Fruit fly (Drosophila melanogaster) whole organism, embryonic: ENCODE data around the gene CG31103.
A peak's percentile ranks its signal among the peaks of the same experiment; 100 is the strongest.

Experiments used
- ATbp ChIP-seq: fragments of 200-800 bp; sonication (Bioruptor generic); optimal IDR thresholded peaks from 2 replicates; lab custom pipeline; 2017; ENCODE audit warnings: missing biosample characterization, mild to moderate bottlenecking, missing genetic modification characterization, missing genetic modification reagents
- Abd-B ChIP-seq: fragments of 200-800 bp; sonication (Bioruptor generic); optimal IDR thresholded peaks from 2 replicates; lab custom pipeline; 2018; ENCODE audit warnings: missing biosample characterization, mild to moderate bottlenecking, missing genetic modification characterization, moderate library complexity
- CG10274 ChIP-seq: fragments of 200-800 bp; sonication (Bioruptor generic); optimal IDR thresholded peaks from 3 replicates; lab custom pipeline; 2017; ENCODE audit warnings: missing biosample characterization, mild to moderate bottlenecking, missing genetic modification characterization
- CG10979 ChIP-seq: fragments of 200-800 bp; sonication (Bioruptor generic); optimal IDR thresholded peaks from 2 replicates; lab custom pipeline; 2018; ENCODE audit warnings: missing biosample characterization, mild to moderate bottlenecking, missing genetic modification characterization, moderate library complexity
- CG11093 ChIP-seq: fragments of 200-800 bp; sonication (Bioruptor generic); IDR thresholded peaks from 3 replicates; pipeline ENCODE4 v1.3.6; 2022; ENCODE audit warnings: missing biosample characterization, missing genetic modification characterization
- CG11696 ChIP-seq: fragments of 200-800 bp; sonication (Bioruptor generic); IDR thresholded peaks from 2 replicates; pipeline ENCODE4 v1.3.6; 2022; ENCODE audit warnings: missing biosample characterization, missing genetic modification characterization
- CG11723 ChIP-seq: fragments of 200-800 bp; sonication (Bioruptor generic); optimal IDR thresholded peaks from 2 replicates; lab custom pipeline; 2017; ENCODE audit warnings: missing biosample characterization, mild to moderate bottlenecking, missing genetic modification characterization
- CG13424 ChIP-seq: fragments of 200-800 bp; sonication (Bioruptor generic); optimal IDR thresholded peaks from 2 replicates; lab custom pipeline; 2019; ENCODE audit warnings: missing biosample characterization, mild to moderate bottlenecking, missing genetic modification characterization, moderate library complexity
- CG15073 ChIP-seq: fragments of 200-800 bp; sonication (Bioruptor generic); optimal IDR thresholded peaks from 2 replicates; lab custom pipeline; 2016; ENCODE audit warnings: missing biosample characterization, missing genetic modification characterization
- CG16815 ChIP-seq: fragments of 200-800 bp; sonication (Bioruptor generic); optimal IDR thresholded peaks from 3 replicates; lab custom pipeline; 2017; ENCODE audit warnings: missing biosample characterization, mild to moderate bottlenecking, missing genetic modification characterization
- CG16863 ChIP-seq: fragments of 200-800 bp; sonication (Bioruptor generic); optimal IDR thresholded peaks from 3 replicates; lab custom pipeline; 2016; ENCODE audit warnings: missing biosample characterization, missing genetic modification characterization
- CG1792 ChIP-seq: fragments of 200-800 bp; sonication (Bioruptor generic); optimal IDR thresholded peaks from 2 replicates; lab custom pipeline; 2016; ENCODE audit warnings: missing biosample characterization, missing genetic modification characterization
- CG32532 ChIP-seq: fragments of 200-800 bp; sonication (Bioruptor generic); IDR thresholded peaks from 2 replicates; pipeline ENCODE4 v1.3.6; 2022; ENCODE audit warnings: missing biosample characterization, missing genetic modification characterization
- CG3847 ChIP-seq: fragments of 200-800 bp; sonication (Bioruptor generic); IDR thresholded peaks from 2 replicates; pipeline ENCODE4 v1.3.6; 2022; ENCODE audit warnings: missing biosample characterization, missing genetic modification characterization
- CG7745 ChIP-seq: fragments of 200-800 bp; sonication (Bioruptor generic); optimal IDR thresholded peaks from 2 replicates; lab custom pipeline; 2018; ENCODE audit warnings: missing biosample characterization, mild to moderate bottlenecking, missing genetic modification characterization, moderate library complexity
- CG9609 ChIP-seq: fragments of 200-800 bp; sonication (Bioruptor generic); optimal IDR thresholded peaks from 3 replicates; lab custom pipeline; 2016; ENCODE audit warnings: missing biosample characterization, missing genetic modification characterization
- CG9727 ChIP-seq: fragments of 200-800 bp; sonication (Bioruptor generic); optimal IDR thresholded peaks from 3 replicates; lab custom pipeline; 2017; ENCODE audit warnings: missing biosample characterization, mild to moderate bottlenecking, missing genetic modification characterization
- Camta ChIP-seq: fragments of 200-800 bp; sonication (Bioruptor generic); optimal IDR thresholded peaks from 2 replicates; lab custom pipeline; 2016; ENCODE audit warnings: missing biosample characterization, missing genetic modification characterization
- E2f1 ChIP-seq: fragments of 200-800 bp; sonication (Bioruptor generic); IDR thresholded peaks from 2 replicates; pipeline ENCODE4 v1.3.6; 2022; ENCODE audit warnings: missing biosample characterization, missing genetic modification characterization
- Opbp ChIP-seq: fragments of 200-800 bp; sonication (Bioruptor generic); IDR thresholded peaks from 3 replicates; pipeline ENCODE4 v1.3.6; 2022; ENCODE audit warnings: missing biosample characterization, missing genetic modification characterization; ENCODE audit not compliant: partially characterized antibody
- Pdp1 ChIP-seq, 2 experiments: fragments of 200-800 bp; sonication (Bioruptor generic); optimal IDR thresholded peaks; 3 replicates each; lab custom pipeline; 2016; ENCODE audit warnings: missing biosample characterization in 2 of 2, missing genetic modification characterization in 2 of 2, mild to moderate bottlenecking in 1 of 2, moderate library complexity in 1 of 2
- Scr ChIP-seq: fragments of 200-800 bp; sonication (Bioruptor generic); IDR thresholded peaks from 2 replicates; pipeline ENCODE4 v1.3.6; 2022; ENCODE audit warnings: missing biosample characterization, missing genetic modification characterization; ENCODE audit not compliant: partially characterized antibody
- Stat92E ChIP-seq, 3 experiments: fragments of >200 bp in 2 of 3; fragments of 200-800 bp in 1 of 3; sonication (Bioruptor generic) in 1 of 3; optimal IDR thresholded peaks; 2 replicates each; lab custom pipeline; 2017 to 2019; ENCODE audit warnings: missing biosample characterization in 3 of 3, missing genetic modification characterization in 3 of 3, mild to moderate bottlenecking in 1 of 3, moderate library complexity in 1 of 3
- ato ChIP-seq: fragments of 200-800 bp; sonication (Bioruptor generic); IDR thresholded peaks from 2 replicates; pipeline ENCODE4 v1.3.6; 2022; ENCODE audit warnings: missing biosample characterization, missing genetic modification characterization; ENCODE audit not compliant: partially characterized antibody
- bigmax ChIP-seq: fragments of 200-800 bp; sonication (Bioruptor generic); optimal IDR thresholded peaks from 2 replicates; lab custom pipeline; 2018; ENCODE audit warnings: missing biosample characterization, mild to moderate bottlenecking, missing genetic modification characterization
- bsh ChIP-seq, 2 experiments: fragments of 200-800 bp; sonication (Bioruptor generic); optimal IDR thresholded peaks; 2 replicates each; lab custom pipeline; 2017 to 2018; ENCODE audit warnings: mild to moderate bottlenecking in 2 of 2, missing biosample characterization in 2 of 2, missing genetic modification characterization in 2 of 2, moderate library complexity in 1 of 2
- chif ChIP-seq, 2 experiments: fragments of 200-800 bp; sonication (Bioruptor generic); optimal IDR thresholded peaks; 3 replicates each; lab custom pipeline; 2016; ENCODE audit warnings: missing biosample characterization in 2 of 2, missing genetic modification characterization in 2 of 2
- dmrt99B ChIP-seq: fragments of 200-800 bp; sonication (Bioruptor generic); optimal IDR thresholded peaks from 2 replicates; lab custom pipeline; 2018; ENCODE audit warnings: missing biosample characterization, mild to moderate bottlenecking, missing genetic modification characterization, moderate library complexity
- en ChIP-seq: fragments of 200-800 bp; sonication (Bioruptor generic); optimal IDR thresholded peaks from 2 replicates; lab custom pipeline; 2016; ENCODE audit warnings: missing biosample characterization, missing genetic modification characterization
- exex ChIP-seq: fragments of 200-800 bp; sonication (Bioruptor generic); optimal IDR thresholded peaks from 4 replicates; lab custom pipeline; 2018; ENCODE audit warnings: missing biosample characterization, mild to moderate bottlenecking, missing genetic modification characterization, moderate library complexity
- hbn ChIP-seq: fragments of 200-800 bp; sonication (Bioruptor generic); IDR thresholded peaks from 2 replicates; pipeline ENCODE4 v1.3.6; 2022; ENCODE audit warnings: missing biosample characterization, missing genetic modification characterization; ENCODE audit not compliant: partially characterized antibody
- hkb ChIP-seq, 2 experiments: fragments of 200-800 bp in 1 of 2; fragments of >200 bp in 1 of 2; sonication (Bioruptor generic) in 1 of 2; IDR thresholded peaks in 1 of 2; optimal IDR thresholded peaks in 1 of 2; 2 replicates each; pipeline versions ENCODE4 v1.3.6 to Lab custom; 2017 to 2022; ENCODE audit warnings: missing biosample characterization in 1 of 2, missing genetic modification characterization in 1 of 2
- inv ChIP-seq: fragments of 200-800 bp; sonication (Bioruptor generic); IDR thresholded peaks from 2 replicates; pipeline ENCODE4 v1.3.6; 2022; ENCODE audit warnings: missing biosample characterization, missing genetic modification characterization; ENCODE audit not compliant: partially characterized antibody
- kay ChIP-seq: fragments of 200-800 bp; sonication (Bioruptor generic); optimal IDR thresholded peaks from 2 replicates; lab custom pipeline; 2016; ENCODE audit warnings: missing biosample characterization, missing genetic modification characterization
- klu ChIP-seq: fragments of 200-800 bp; sonication (Bioruptor generic); IDR thresholded peaks from 2 replicates; pipeline ENCODE4 v1.3.6; 2022; ENCODE audit warnings: missing biosample characterization, missing genetic modification characterization
- lola ChIP-seq, 3 experiments: fragments of >200 bp in 2 of 3; fragments of 200-800 bp in 1 of 3; sonication (Bioruptor generic) in 1 of 3; optimal IDR thresholded peaks; 2 replicates each; lab custom pipeline; 2017 to 2019; ENCODE audit warnings: missing biosample characterization in 3 of 3, missing genetic modification characterization in 3 of 3, mild to moderate bottlenecking in 1 of 3, moderate library complexity in 1 of 3
- nerfin-2 ChIP-seq: fragments of 200-800 bp; sonication (Bioruptor generic); IDR thresholded peaks from 2 replicates; pipeline ENCODE4 v1.3.6; 2022; ENCODE audit warnings: missing biosample characterization, missing genetic modification characterization; ENCODE audit not compliant: partially characterized antibody
- psq ChIP-seq: fragments of 200-800 bp; sonication (Bioruptor generic); optimal IDR thresholded peaks from 2 replicates; lab custom pipeline; 2017; ENCODE audit warnings: missing biosample characterization, missing genetic modification characterization
- pum ChIP-seq: fragments of 200-800 bp; sonication (Bioruptor generic); optimal IDR thresholded peaks from 2 replicates; lab custom pipeline; 2016; ENCODE audit warnings: missing biosample characterization, missing genetic modification characterization
- sens-2 ChIP-seq: fragments of 200-800 bp; sonication (Bioruptor generic); IDR thresholded peaks from 2 replicates; pipeline ENCODE4 v1.3.6; 2022; ENCODE audit warnings: missing biosample characterization, missing genetic modification characterization
- seq ChIP-seq: fragments of 200-800 bp; sonication (Bioruptor generic); IDR thresholded peaks from 2 replicates; pipeline ENCODE4 v1.3.6; 2022; ENCODE audit warnings: missing biosample characterization, missing genetic modification characterization
- sima ChIP-seq: fragments of 200-800 bp; sonication (Bioruptor generic); optimal IDR thresholded peaks from 2 replicates; lab custom pipeline; 2016; ENCODE audit warnings: missing biosample characterization, missing genetic modification characterization
- sna ChIP-seq: fragments of 200-800 bp; sonication (Bioruptor generic); IDR thresholded peaks from 2 replicates; pipeline ENCODE4 v1.3.6; 2022; ENCODE audit warnings: missing biosample characterization, missing genetic modification characterization; ENCODE audit not compliant: partially characterized antibody
- tll ChIP-seq, 2 experiments: fragments of 200-800 bp in 1 of 2; fragments of >200 bp in 1 of 2; sonication (Bioruptor generic) in 1 of 2; optimal IDR thresholded peaks; 2 replicates each; lab custom pipeline; 2017 to 2019; ENCODE audit warnings: missing biosample characterization in 2 of 2, missing genetic modification characterization in 2 of 2, mild to moderate bottlenecking in 1 of 2, moderate library complexity in 1 of 2
- tx ChIP-seq: fragments of 200-800 bp; sonication (Bioruptor generic); optimal IDR thresholded peaks from 2 replicates; lab custom pipeline; 2016; ENCODE audit warnings: missing biosample characterization, missing genetic modification characterization
- unc-4 ChIP-seq: fragments of 200-800 bp; sonication (Bioruptor generic); IDR thresholded peaks from 2 replicates; pipeline ENCODE4 v1.3.6; 2022; ENCODE audit warnings: missing biosample characterization, missing genetic modification characterization; ENCODE audit not compliant: partially characterized antibody

The CG31103 gene

dm6 chr3R:25249145-25250141 lies 30.3 kb downstream of the CG31103 start, which contains the start of gene Nup358 (continued):
- no peak for TF ChIP-seq en (GFP tag; lab: Kevin White, UChicago)
- TF ChIP-seq Stat92E (GFP tag; optimal IDR thresholded peaks at IDR 0.05; lab: Kevin White, UChicago): no peak
- no peak for TF ChIP-seq CG13424 (tag; lab: Kevin White, UChicago)
- TF ChIP-seq seq: no peak
- peak; percentile 99 for TF ChIP-seq ato (GFP tag; lab: Robert Waterston, UW)
- TF ChIP-seq klu (GFP tag; lab: Robert Waterston, UW): no peak
- no peak for TF ChIP-seq CG9727
- TF ChIP-seq tll (GFP tag; optimal IDR thresholded peaks at IDR 0.05; lab: Kevin White, UChicago): no peak
- no peak for TF ChIP-seq Camta
- TF ChIP-seq bsh (GFP tag; optimal IDR thresholded peaks at IDR 0.05; lab: Kevin White, UChicago): no peak
- TF ChIP-seq CG7745 (tag; lab: Kevin White, UChicago): no peak
- no peak for TF ChIP-seq lola (GFP tag; optimal IDR thresholded peaks at IDR 0.05; lab: Kevin White, UChicago)
- peak; percentile 99 for TF ChIP-seq Opbp (GFP tag; lab: Robert Waterston, UW)
- TF ChIP-seq hkb (optimal IDR thresholded peaks at IDR 0.05; lab: Kevin White, UChicago): no peak
- no peak for TF ChIP-seq hkb (GFP tag; IDR thresholded peaks at IDR 0.05; lab: Robert Waterston, UW)
- TF ChIP-seq sima (GFP tag; lab: Kevin White, UChicago): no peak
- TF ChIP-seq CG1792 (GFP tag; lab: Kevin White, UChicago): no peak
- peak; percentile 98 for TF ChIP-seq inv (GFP tag; lab: Robert Waterston, UW)
- TF ChIP-seq CG10979: no peak
- TF ChIP-seq CG15073 (GFP tag; lab: Kevin White, UChicago): no peak
- no peak for TF ChIP-seq CG11093
- no peak for TF ChIP-seq CG9609 (GFP tag; lab: Kevin White, UChicago)
- TF ChIP-seq CG3847: no peak
- no peak for TF ChIP-seq pum (GFP tag; lab: Kevin White, UChicago)
- no peak for TF ChIP-seq tx
- TF ChIP-seq CG11696 (GFP tag; lab: Robert Waterston, UW): no peak
- peak; percentile 97 for TF ChIP-seq hbn
- TF ChIP-seq E2f1 (GFP tag; lab: Robert Waterston, UW): 0 out of 2 replicates have a peak, but pooled peaks have one; percentile 19
- TF ChIP-seq CG32532 (GFP tag; lab: Robert Waterston, UW): peak; percentile 21; the same call in 1 of the 2 replicates
- TF ChIP-seq nerfin-2: peak; percentile 97
- TF ChIP-seq CG16863 (GFP tag; lab: Kevin White, UChicago): no peak
- no peak for TF ChIP-seq CG16815 (GFP tag; lab: Kevin White, UChicago)
- TF ChIP-seq Scr (GFP tag; lab: Robert Waterston, UW): peak; percentile 98
- TF ChIP-seq bigmax (GFP tag; lab: Kevin White, UChicago): peak; percentile 96
- TF ChIP-seq dmrt99B (tag; lab: Kevin White, UChicago): no peak
- TF ChIP-seq exex (tag; lab: Kevin White, UChicago): no peak
- TF ChIP-seq sens-2: no peak
- TF ChIP-seq psq (GFP tag; lab: Kevin White, UChicago): no peak
- no peak for TF ChIP-seq chif (GFP tag; optimal IDR thresholded peaks at IDR 0.05; lab: Kevin White, UChicago)
- peak; percentile 90 for TF ChIP-seq sna (GFP tag; lab: Robert Waterston, UW)
- peak; percentile 14 for TF ChIP-seq Abd-B
- no peak for TF ChIP-seq CG10274 (GFP tag; lab: Kevin White, UChicago)
- no peak for TF ChIP-seq CG11723 (GFP tag; lab: Kevin White, UChicago)
- TF ChIP-seq ATbp (GFP tag; lab: Kevin White, UChicago): no peak
- TF ChIP-seq Pdp1 (GFP tag; optimal IDR thresholded peaks at IDR 0.05; lab: Kevin White, UChicago): no peak
- TF ChIP-seq kay: no peak
- peak; percentile 96 for TF ChIP-seq unc-4 (GFP tag; lab: Robert Waterston, UW)
